Fruit fly (Drosophila melanogaster): ENCODE data around the gene CG15385.
A peak's percentile ranks its signal among the peaks of the same experiment; 100 is the strongest.

The CG15385 gene

DNA sequence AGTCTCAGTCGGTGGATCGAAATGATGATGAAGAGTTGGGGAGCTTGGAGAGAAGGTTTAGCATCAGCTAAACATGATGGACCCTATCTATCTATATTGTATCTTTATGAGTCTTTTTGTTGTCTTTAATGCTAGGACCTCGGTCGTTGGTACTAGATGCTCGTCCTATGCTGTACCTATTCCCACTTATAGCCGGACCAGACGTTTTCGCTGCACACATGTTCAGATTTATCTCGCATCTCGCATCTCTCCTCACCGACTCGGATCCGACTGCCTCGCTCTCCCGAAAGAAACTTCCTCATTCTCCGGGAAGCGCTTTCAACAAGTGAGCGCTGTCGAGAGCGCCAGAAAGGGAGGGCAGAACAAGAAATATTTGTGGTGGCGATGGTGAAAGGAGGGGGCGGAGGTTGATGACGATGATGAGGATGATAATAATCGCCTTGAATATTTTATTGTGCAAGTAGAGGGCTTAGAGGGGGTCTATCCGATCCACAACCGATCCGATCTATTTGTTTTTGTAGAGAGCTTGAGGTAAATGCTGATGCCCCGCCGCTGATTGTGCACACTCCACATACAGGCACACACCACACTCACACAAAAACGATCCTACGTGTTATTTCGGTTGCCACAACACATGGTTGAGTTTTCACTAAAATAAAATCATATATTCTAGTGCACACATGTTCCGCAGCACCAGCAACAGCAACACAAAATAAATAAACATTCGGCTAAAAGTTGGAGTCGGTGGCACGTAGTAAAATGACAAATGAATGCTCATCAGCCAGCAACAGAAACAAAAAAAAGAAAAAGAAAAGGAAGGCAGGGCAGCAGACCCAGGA lies 49.4 kb downstream of the CG15385 start (continued):
- TF ChIP-seq CG4328 (GFP tag; optimal IDR thresholded peaks at IDR 0.05) (no peak), Jarid2 (GFP tag; optimal IDR thresholded peaks at IDR 0.05) (no peak), CG4617 (GFP tag; optimal IDR thresholded peaks at IDR 0.05; ENCODE audit: borderline replicate concordance) (no peak), aop (GFP tag; IDR thresholded peaks at IDR 0.05) (peak; percentile 67; the same call in 1 of the 2 replicates), B-H2 (GFP tag; optimal IDR thresholded peaks at IDR 0.05) (no peak), sisA (GFP tag; IDR thresholded peaks at IDR 0.05) (no peak), Poxn (GFP tag; IDR thresholded peaks at IDR 0.05) (no peak), CG10959 (GFP tag; IDR thresholded peaks at IDR 0.05) (no peak), CG14050 (GFP tag; IDR thresholded peaks at IDR 0.05) (no peak), Dp (GFP tag; optimal IDR thresholded peaks at IDR 0.05) (no peak), ab (GFP tag; optimal IDR thresholded peaks at IDR 0.05) (no peak), CG17359 (tag; optimal IDR thresholded peaks at IDR 0.05) (peak; percentile 30), CG4360 (GFP tag; IDR thresholded peaks at IDR 0.05) (no peak), Dbx (GFP tag; IDR thresholded peaks at IDR 0.05) (no peak), vfl (GFP tag; optimal IDR thresholded peaks at IDR 0.05) (no peak), H2.0 (GFP tag; IDR thresholded peaks at IDR 0.05) (no peak), MTF-1 (GFP tag; optimal IDR thresholded peaks at IDR 0.05; ENCODE audit: borderline replicate concordance) (no peak), chinmo (GFP tag; IDR thresholded peaks at IDR 0.05; ENCODE audit: partially characterized antibody) (0 out of 4 replicates have a peak, but pooled peaks have one; percentile 14), CG12659 (GFP tag; optimal IDR thresholded peaks at IDR 0.05) (no peak), CG4707 (GFP tag; optimal IDR thresholded peaks at IDR 0.05) (peak; percentile 5), hth (optimal IDR thresholded peaks at IDR 0.05) (no peak), unc-4 (GFP tag; IDR thresholded peaks at IDR 0.05; ENCODE audit: partially characterized antibody) (no peak), ap (GFP tag; IDR thresholded peaks at IDR 0.05) (peak; percentile 36; the same call in 1 of the 2 replicates), CG18476 (GFP tag; optimal IDR thresholded peaks at IDR 0.05) (no peak), gcm (GFP tag; optimal IDR thresholded peaks at IDR 0.05) (no peak), Six4 (GFP tag; optimal IDR thresholded peaks at IDR 0.05) (no peak), bowl (GFP tag; IDR thresholded peaks at IDR 0.05) (no peak), CG34376 (GFP tag; optimal IDR thresholded peaks at IDR 0.05) (no peak), Atf-2 (GFP tag; optimal IDR thresholded peaks at IDR 0.05) (no peak), sug (tag; optimal IDR thresholded peaks at IDR 0.05) (no peak), CG12104 (GFP tag; optimal IDR thresholded peaks at IDR 0.05) (no peak), chm (GFP tag; IDR thresholded peaks at IDR 0.05) (no peak), ro (GFP tag; IDR thresholded peaks at IDR 0.05) (no peak)

DNA sequence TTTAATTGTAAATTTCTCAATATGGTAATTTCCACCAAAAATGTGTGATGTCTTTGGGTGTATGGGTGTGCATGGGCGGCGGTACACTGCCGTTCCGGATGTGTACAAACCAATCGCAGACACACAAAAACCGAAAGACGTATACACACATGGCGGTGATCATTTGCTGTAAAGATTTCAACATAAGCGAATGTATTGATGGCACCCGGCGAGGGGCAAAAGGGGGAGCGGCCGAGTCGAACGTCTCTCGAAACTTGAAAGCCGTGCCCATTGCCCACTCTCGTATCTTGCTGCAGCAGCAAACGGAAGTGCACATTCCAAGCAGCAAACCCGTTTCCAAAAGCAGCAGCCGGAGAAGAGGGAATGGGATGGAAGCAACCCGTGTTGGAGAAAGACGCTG lies 50.1 kb downstream of the CG15385 start:
- peak; percentile 17 for TF ChIP-seq Deaf1 (tag; optimal IDR thresholded peaks at IDR 0.05)
- TF ChIP-seq abd-A (tag; optimal IDR thresholded peaks at IDR 0.05), result peak; percentile 72
- no peak for TF ChIP-seq CG1792 (GFP tag; optimal IDR thresholded peaks at IDR 0.05)
- no peak for TF ChIP-seq rib (GFP tag; IDR thresholded peaks at IDR 0.05)
- no peak for TF ChIP-seq Dek (tag; optimal IDR thresholded peaks at IDR 0.05)
- TF ChIP-seq CG15269 (tag; optimal IDR thresholded peaks at IDR 0.05), result no peak
- no peak for TF ChIP-seq trem (tag; optimal IDR thresholded peaks at IDR 0.05)
- no peak for TF ChIP-seq CG6654 (GFP tag; optimal IDR thresholded peaks at IDR 0.05)
- no peak for TF ChIP-seq CG6175 (GFP tag; IDR thresholded peaks at IDR 0.05)
- TF ChIP-seq CG4820 (GFP tag; optimal IDR thresholded peaks at IDR 0.05), result no peak
- TF ChIP-seq sd (tag; optimal IDR thresholded peaks at IDR 0.05), result peak; percentile 97
- TF ChIP-seq Vsx1 (GFP tag; optimal IDR thresholded peaks at IDR 0.05), result no peak
- TF ChIP-seq seq (GFP tag; IDR thresholded peaks at IDR 0.05), result no peak
- no peak for TF ChIP-seq CG16863 (GFP tag; optimal IDR thresholded peaks at IDR 0.05)
- TF ChIP-seq Atf6 (GFP tag; IDR thresholded peaks at IDR 0.05), result no peak
- no peak for TF ChIP-seq bowl (GFP tag; IDR thresholded peaks at IDR 0.05)
- no peak for TF ChIP-seq nom (GFP tag; optimal IDR thresholded peaks at IDR 0.05)
- peak; percentile 39 for TF ChIP-seq slbo (GFP tag; IDR thresholded peaks at IDR 0.05)
- no peak for TF ChIP-seq BEAF-32 (GFP tag; optimal IDR thresholded peaks at IDR 0.05)
- no peak for TF ChIP-seq CG10366 (GFP tag; IDR thresholded peaks at IDR 0.05)
